Worm (Caenorhabditis elegans) whole organism, L3 larva: ENCODE results near the gene VM106R.1.

Experiments
- R02D3.7 ChIP-seq: fragments of 150-350 bp; optimal IDR thresholded peaks from 2 replicates; lab custom pipeline; 2014; ENCODE audit warnings: missing biosample characterization, missing genetic modification characterization
- ZK546.5 ChIP-seq: sonication (generic microtip); optimal IDR thresholded peaks from 2 replicates; lab custom pipeline; 2017; ENCODE audit warnings: missing biosample characterization, missing genetic modification characterization
- aly-2 ChIP-seq: fragments of 150-350 bp; optimal IDR thresholded peaks from 2 replicates; lab custom pipeline; 2014; ENCODE audit warnings: missing biosample characterization, missing genetic modification characterization
- ama-1 ChIP-seq: fragments of 150-350 bp; optimal IDR thresholded peaks from 2 replicates; lab custom pipeline; 2018
- ceh-16 ChIP-seq: sonication (generic microtip); optimal IDR thresholded peaks from 2 replicates; lab custom pipeline; 2017; ENCODE audit warnings: missing biosample characterization, missing genetic modification characterization
- ceh-82 ChIP-seq: fragments of 150-350 bp; optimal IDR thresholded peaks from 2 replicates; lab custom pipeline; 2014; ENCODE audit warnings: missing biosample characterization, missing genetic modification characterization
- ceh-9 ChIP-seq: sonication (generic microtip); optimal IDR thresholded peaks from 2 replicates; lab custom pipeline; 2018; ENCODE audit warnings: missing biosample characterization, missing genetic modification characterization
- daf-12 ChIP-seq: fragments of 150-350 bp; optimal IDR thresholded peaks from 2 replicates; lab custom pipeline; 2014; ENCODE audit warnings: missing biosample characterization, missing genetic modification reagents, missing genetic modification characterization
- egl-27 ChIP-seq: sonication (generic microtip); optimal IDR thresholded peaks from 4 replicates; lab custom pipeline; 2017; ENCODE audit warnings: missing biosample characterization, missing genetic modification reagents, missing genetic modification characterization
- eor-1 ChIP-seq, 2 experiments: fragments of 150-350 bp; optimal IDR thresholded peaks; 2 replicates each; lab custom pipeline; 2014 to 2018; ENCODE audit warnings: missing biosample characterization in 2 of 2, missing genetic modification characterization in 2 of 2
- fkh-10 ChIP-seq: sonication (generic microtip); optimal IDR thresholded peaks from 2 replicates; lab custom pipeline; 2017; ENCODE audit warnings: missing biosample characterization, missing genetic modification reagents, missing genetic modification characterization
- fkh-2 ChIP-seq: fragments of 150-350 bp; optimal IDR thresholded peaks from 2 replicates; lab custom pipeline; 2014; ENCODE audit warnings: missing biosample characterization, missing genetic modification reagents, missing genetic modification characterization
- fos-1 ChIP-seq: fragments of 150-350 bp; optimal IDR thresholded peaks from 2 replicates; lab custom pipeline; 2014; ENCODE audit warnings: missing biosample characterization, missing genetic modification characterization
- hmg-11 ChIP-seq: sonication (generic microtip); optimal IDR thresholded peaks from 2 replicates; lab custom pipeline; 2016; ENCODE audit warnings: missing genetic modification characterization, missing compliant biosample characterization
- lin-15B ChIP-seq: fragments of 150-350 bp; optimal IDR thresholded peaks from 2 replicates; lab custom pipeline; 2014; ENCODE audit warnings: missing biosample characterization, missing genetic modification characterization
- lsy-12 ChIP-seq: sonication (generic microtip); optimal IDR thresholded peaks from 2 replicates; lab custom pipeline; 2016; ENCODE audit warnings: mild to moderate bottlenecking, missing genetic modification characterization, missing compliant biosample characterization
- mdl-1 ChIP-seq: fragments of 150-350 bp; optimal IDR thresholded peaks from 2 replicates; lab custom pipeline; 2014; ENCODE audit warnings: missing biosample characterization, missing genetic modification characterization
- mml-1 ChIP-seq: fragments of 150-350 bp; sonication (generic microtip); optimal IDR thresholded peaks from 3 replicates; lab custom pipeline; 2014; ENCODE audit warnings: missing biosample characterization, missing genetic modification characterization
- nfya-1 ChIP-seq: sonication (generic microtip); optimal IDR thresholded peaks from 2 replicates; lab custom pipeline; 2017; ENCODE audit warnings: missing genetic modification characterization, mild to moderate bottlenecking, missing compliant biosample characterization, antibody characterized with exemption, moderate library complexity; ENCODE audit not compliant: insufficient read depth
- nhr-11 ChIP-seq: fragments of 150-350 bp; optimal IDR thresholded peaks from 2 replicates; lab custom pipeline; 2014; ENCODE audit warnings: missing biosample characterization, missing genetic modification characterization
- nhr-23 ChIP-seq: fragments of 150-350 bp; optimal IDR thresholded peaks from 2 replicates; lab custom pipeline; 2014; ENCODE audit warnings: missing biosample characterization, missing genetic modification reagents, missing genetic modification characterization
- nhr-25 ChIP-seq: sonication (generic microtip); optimal IDR thresholded peaks from 2 replicates; lab custom pipeline; 2017; ENCODE audit warnings: missing biosample characterization, missing genetic modification characterization
- nhr-28 ChIP-seq: fragments of 150-350 bp; optimal IDR thresholded peaks from 2 replicates; lab custom pipeline; 2014; ENCODE audit warnings: missing biosample characterization, missing genetic modification characterization
- nhr-43 ChIP-seq: sonication (generic microtip); optimal IDR thresholded peaks from 2 replicates; lab custom pipeline; 2016; ENCODE audit warnings: mild to moderate bottlenecking, missing genetic modification characterization, missing compliant biosample characterization; ENCODE audit not compliant: poor library complexity, severe bottlenecking
- nhr-67 ChIP-seq: fragments of 150-350 bp; optimal IDR thresholded peaks from 2 replicates; lab custom pipeline; 2014; ENCODE audit warnings: missing biosample characterization, missing genetic modification characterization
- nhr-77 ChIP-seq: fragments of 150-350 bp; optimal IDR thresholded peaks from 2 replicates; lab custom pipeline; 2014; ENCODE audit warnings: missing biosample characterization, missing genetic modification characterization
- pha-4 ChIP-seq: fragments of 150-350 bp; optimal IDR thresholded peaks from 2 replicates; lab custom pipeline; 2014; ENCODE audit warnings: missing biosample characterization, missing genetic modification reagents, missing genetic modification characterization
- pqm-1 ChIP-seq: fragments of 150-350 bp; optimal IDR thresholded peaks from 2 replicates; lab custom pipeline; 2017; ENCODE audit warnings: missing biosample characterization, missing genetic modification characterization, inconsistent platforms
- skn-1 ChIP-seq: fragments of 150-350 bp; optimal IDR thresholded peaks from 2 replicates; lab custom pipeline; 2014; ENCODE audit warnings: missing biosample characterization, missing genetic modification characterization
- tbx-2 ChIP-seq: sonication (generic microtip); optimal IDR thresholded peaks from 2 replicates; lab custom pipeline; 2016; ENCODE audit warnings: mild to moderate bottlenecking, missing genetic modification characterization, missing compliant biosample characterization
- unc-39 ChIP-seq: sonication (generic microtip); optimal IDR thresholded peaks from 4 replicates; lab custom pipeline; 2017; ENCODE audit warnings: missing biosample characterization, missing genetic modification characterization
- unc-62 ChIP-seq: fragments of 150-350 bp; sonication (generic microtip); optimal IDR thresholded peaks from 4 replicates; lab custom pipeline; 2014; ENCODE audit warnings: missing biosample characterization, missing genetic modification reagents, missing genetic modification characterization
- ztf-11 ChIP-seq: fragments of 150-350 bp; optimal IDR thresholded peaks from 2 replicates; lab custom pipeline; 2014; ENCODE audit warnings: missing biosample characterization, missing genetic modification characterization
- ztf-4 ChIP-seq: fragments of 150-350 bp; optimal IDR thresholded peaks from 2 replicates; lab custom pipeline; 2014; ENCODE audit warnings: missing biosample characterization, missing genetic modification characterization

VM106R.1 gene

DNA sequence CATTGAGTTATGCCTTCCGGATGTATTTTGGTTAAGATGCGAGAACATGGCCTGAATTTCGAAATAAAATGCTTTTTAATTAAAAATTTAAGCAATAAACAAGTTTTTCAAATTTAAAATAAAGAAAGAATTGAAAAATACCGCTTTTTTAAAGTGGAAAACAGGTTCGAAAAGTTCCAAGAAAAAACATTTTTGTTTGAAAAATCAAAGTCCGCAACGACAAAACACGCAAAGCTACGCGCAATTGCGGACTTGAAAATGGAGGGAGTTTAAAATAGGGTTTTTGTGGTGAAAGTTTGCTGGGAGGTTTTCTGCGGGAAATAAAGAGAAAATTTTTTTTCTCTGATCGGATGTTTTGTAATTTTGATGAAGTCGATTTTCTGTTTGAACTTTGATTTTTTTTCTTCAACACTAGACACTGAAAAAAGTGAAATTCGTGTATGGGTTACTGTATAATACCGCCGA, 30.5 kb downstream of the VM106R.1 start, which contains the start of gene npp-19 (continued):
- TF ChIP-seq skn-1 (tag; lab: Kevin White, UChicago), result peak; percentile 50
- TF ChIP-seq egl-27 (tag; lab: Kevin White, UChicago), result no peak
- TF ChIP-seq tbx-2 (tag; lab: Kevin White, UChicago), result no peak
- no peak for TF ChIP-seq fos-1 (tag; lab: Kevin White, UChicago)
- TF ChIP-seq ztf-4, result no peak
- TF ChIP-seq ceh-82 (tag; lab: Kevin White, UChicago), result no peak
- no peak for TF ChIP-seq ceh-16
- no peak for TF ChIP-seq fkh-2
- TF ChIP-seq eor-1 (tag; optimal IDR thresholded peaks at IDR 0.05; lab: Kevin White, UChicago), result no peak
- no peak for TF ChIP-seq aly-2 (tag; lab: Kevin White, UChicago)
- no peak for TF ChIP-seq nhr-28
- TF ChIP-seq nhr-67, result no peak

DNA sequence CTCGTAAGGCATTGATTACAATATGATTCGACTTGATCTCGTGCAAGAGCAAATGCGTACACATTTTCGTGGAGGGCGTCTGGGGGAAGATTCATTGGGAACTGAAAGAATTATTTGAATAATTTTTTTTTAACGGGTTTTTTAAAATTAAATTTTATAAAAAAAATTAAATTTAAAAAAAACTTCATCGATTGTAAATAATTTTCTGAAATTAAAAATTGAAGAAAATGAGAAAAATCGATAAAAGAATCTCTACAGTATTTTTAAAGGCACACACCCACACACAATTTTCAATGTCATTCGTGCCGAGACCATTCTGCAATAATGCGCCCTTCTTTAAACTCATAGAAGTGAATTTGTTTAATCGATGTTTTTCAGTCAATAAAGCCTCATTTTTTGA, 32.8 kb downstream of the VM106R.1 start, which contains the start of gene set-14:
set-14 (minus strand) TSS at position 101 of the 400 bp plus-strand sequence.
- TF ChIP-seq nfya-1 (tag; lab: Kevin White, UChicago) (no peak), nhr-77 (no peak), nhr-67 (no peak), ama-1 (lab: Kevin White, UChicago) (no peak), pqm-1 (tag; lab: Kevin White, UChicago) (no peak), R02D3.7 (tag; lab: Kevin White, UChicago) (no peak)

DNA sequence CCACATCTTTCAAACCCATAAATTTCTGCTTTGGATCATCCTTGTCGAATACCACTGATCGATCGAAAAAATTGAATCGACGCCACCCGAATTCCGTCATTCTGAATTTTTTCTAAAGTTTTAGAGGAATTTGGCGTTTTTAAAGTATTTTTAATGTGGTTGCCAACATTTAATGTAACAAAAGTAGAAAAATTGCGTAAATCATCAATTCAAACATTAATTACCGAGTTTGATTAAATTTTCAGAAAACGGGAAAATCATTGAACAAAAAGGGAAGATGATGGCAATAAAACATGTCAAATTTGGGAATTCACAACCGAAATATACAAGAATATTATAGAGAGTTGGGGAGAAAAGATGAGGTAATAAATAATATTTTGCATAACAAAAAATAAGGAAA, 35.6 kb downstream of the VM106R.1 start, which contains the start of gene vps-11:
vps-11 (minus strand) TSS at position 101 of the 400 bp plus-strand sequence.
- TF ChIP-seq R02D3.7 (tag; lab: Kevin White, UChicago), result no peak
- no peak for TF ChIP-seq ztf-11 (tag; lab: Kevin White, UChicago)
- no peak for TF ChIP-seq ztf-4
- no peak for TF ChIP-seq aly-2 (tag; lab: Kevin White, UChicago)
- TF ChIP-seq fos-1 (tag; lab: Kevin White, UChicago), result no peak
- no peak for TF ChIP-seq nhr-11
- no peak for TF ChIP-seq ZK546.5 (tag; lab: Kevin White, UChicago)
- TF ChIP-seq fkh-10, result no peak
- TF ChIP-seq unc-39 (tag; lab: Kevin White, UChicago), result no peak
- no peak for TF ChIP-seq ama-1 (lab: Kevin White, UChicago)
- TF ChIP-seq mml-1 (tag; lab: Kevin White, UChicago), result no peak
- no peak for TF ChIP-seq eor-1 (tag; optimal IDR thresholded peaks at IDR 0.05; lab: Kevin White, UChicago)

DNA sequence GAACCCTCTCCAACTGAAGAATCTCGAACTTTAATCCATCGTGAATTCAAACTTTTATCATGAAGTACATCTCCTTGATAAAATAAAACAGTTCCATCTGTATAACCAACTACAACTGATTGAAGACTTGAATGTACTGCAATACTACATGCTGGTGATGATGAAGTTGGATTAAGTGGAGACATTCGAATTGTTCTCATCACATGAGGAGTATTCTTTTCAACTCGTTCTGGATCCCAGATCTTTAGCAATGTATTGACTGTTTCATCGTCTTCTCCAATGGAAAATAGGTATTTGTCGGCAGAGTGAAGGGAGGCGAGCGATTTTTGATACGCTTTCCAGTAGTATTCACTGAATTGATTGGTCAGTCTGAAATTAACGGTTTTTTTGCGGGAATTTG, 36.4 kb downstream of the VM106R.1 start:
- TF ChIP-seq egl-27 (tag; lab: Kevin White, UChicago), result no peak
- no peak for TF ChIP-seq unc-62 (GFP tag; lab: Kevin White, UChicago)
- TF ChIP-seq ceh-9, result no peak
- no peak for TF ChIP-seq nhr-67
- TF ChIP-seq R02D3.7 (tag; lab: Kevin White, UChicago), result no peak
- TF ChIP-seq lsy-12 (tag; lab: Kevin White, UChicago), result no peak
- TF ChIP-seq nhr-43 (tag; lab: Kevin White, UChicago), result no peak
- no peak for TF ChIP-seq pqm-1 (tag; lab: Kevin White, UChicago)
- no peak for TF ChIP-seq lin-15B
- TF ChIP-seq ama-1 (lab: Kevin White, UChicago), result no peak
- no peak for TF ChIP-seq eor-1 (tag; optimal IDR thresholded peaks at IDR 0.05; lab: Kevin White, UChicago)
- no peak for TF ChIP-seq mdl-1 (tag; lab: Kevin White, UChicago)
- no peak for TF ChIP-seq nhr-25 (tag; lab: Kevin White, UChicago)
- TF ChIP-seq daf-12 (tag; lab: Kevin White, UChicago), result no peak
- TF ChIP-seq ZK546.5 (tag; lab: Kevin White, UChicago), result no peak
- TF ChIP-seq ceh-16, result no peak
- no peak for TF ChIP-seq aly-2 (tag; lab: Kevin White, UChicago)
- no peak for TF ChIP-seq hmg-11 (tag; lab: Kevin White, UChicago)
- TF ChIP-seq, all 47 proteins: peak for 0

DNA sequence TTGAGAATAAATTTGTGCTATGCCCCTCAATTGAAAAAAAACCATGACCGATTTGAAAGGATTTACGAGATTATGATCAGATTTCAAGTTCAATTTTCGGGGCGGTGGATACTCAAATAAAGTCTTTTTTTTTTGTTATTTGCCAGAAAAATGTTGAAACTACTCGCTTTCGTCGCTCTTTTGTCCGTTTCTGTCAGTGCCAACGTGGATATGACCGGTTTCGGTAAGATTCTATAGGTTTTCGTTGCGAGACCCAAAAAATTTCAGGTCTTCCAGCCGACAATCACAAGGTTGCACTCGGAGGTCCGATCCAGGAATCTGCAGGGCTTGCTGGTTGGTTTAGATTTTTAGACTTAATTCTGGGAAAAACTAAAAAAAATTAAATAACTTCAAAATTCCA, 41.7 kb downstream of the VM106R.1 start, which contains the start of gene tag-209:
tag-209 (plus strand) TSS at position 73 of the 400 bp plus-strand sequence.
- TF ChIP-seq fkh-10 (no peak), nhr-23 (tag; lab: Kevin White, UChicago) (no peak), unc-39 (tag; lab: Kevin White, UChicago) (no peak), nhr-25 (tag; lab: Kevin White, UChicago) (no peak), R02D3.7 (tag; lab: Kevin White, UChicago) (no peak), fos-1 (tag; lab: Kevin White, UChicago) (no peak), egl-27 (tag; lab: Kevin White, UChicago) (no peak), pqm-1 (tag; lab: Kevin White, UChicago) (no peak), nhr-77 (no peak), aly-2 (tag; lab: Kevin White, UChicago) (no peak), pha-4 (no peak)
